Fruit fly (Drosophila melanogaster): Measurements from ENCODE around the gene Ccdc39.
A peak's percentile ranks its signal among the peaks of the same experiment; 100 is the strongest.

Gene Ccdc39

dm6 chr3R:4821098-4821605 is 36.6 kb upstream of the Ccdc39 start, which contains the start of gene CG14657 (continued):
- no peak for TF ChIP-seq Blimp-1 (GFP tag; optimal IDR thresholded peaks at IDR 0.05)
- TF ChIP-seq MESR4 (GFP tag; optimal IDR thresholded peaks at IDR 0.05): peak; percentile 98
- no peak for TF ChIP-seq CG2202 (tag; optimal IDR thresholded peaks at IDR 0.05)
- TF ChIP-seq CG34224 (GFP tag; IDR thresholded peaks at IDR 0.05; ENCODE audit: partially characterized antibody): peak; percentile 94
- TF ChIP-seq Doc3 (GFP tag; IDR thresholded peaks at IDR 0.05; ENCODE audit: partially characterized antibody): peak; percentile 89
- TF ChIP-seq run (tag; optimal IDR thresholded peaks at IDR 0.05): peak; percentile 17
- TF ChIP-seq CG2199 (GFP tag; IDR thresholded peaks at IDR 0.05): no peak
- TF ChIP-seq CG17829 (tag; optimal IDR thresholded peaks at IDR 0.05): peak; percentile 47
- TF ChIP-seq Atf-2 (GFP tag; optimal IDR thresholded peaks at IDR 0.05): no peak
- no peak for TF ChIP-seq B-H2 (GFP tag; optimal IDR thresholded peaks at IDR 0.05)
- TF ChIP-seq Xbp1 (GFP tag; optimal IDR thresholded peaks at IDR 0.05): no peak
- TF ChIP-seq ara (GFP tag; IDR thresholded peaks at IDR 0.05): 0 out of 2 replicates have a peak, but pooled peaks have one; percentile 29
- peak; percentile 3 for TF ChIP-seq pho (GFP tag; optimal IDR thresholded peaks at IDR 0.05)
- TF ChIP-seq CG12299 (tag; optimal IDR thresholded peaks at IDR 0.05): peak; percentile 60
- TF ChIP-seq ERR (GFP tag; optimal IDR thresholded peaks at IDR 0.05): no peak
- TF ChIP-seq Mrtf (GFP tag; IDR thresholded peaks at IDR 0.05): no peak
- TF ChIP-seq gcm (GFP tag; optimal IDR thresholded peaks at IDR 0.05): peak; percentile 82
- no peak for TF ChIP-seq CG1024 (GFP tag; IDR thresholded peaks at IDR 0.05)
- peak; percentile 38 for TF ChIP-seq CG1603 (tag; optimal IDR thresholded peaks at IDR 0.05)
- TF ChIP-seq nmo (GFP tag; optimal IDR thresholded peaks at IDR 0.05): peak; percentile 29
- peak; percentile 56 for TF ChIP-seq CG3847 (GFP tag; IDR thresholded peaks at IDR 0.05)
- TF ChIP-seq Ets65A (GFP tag): no peak
- no peak for TF ChIP-seq disco-r (GFP tag; optimal IDR thresholded peaks at IDR 0.05)
- TF ChIP-seq CkIIα-i1 (GFP tag; IDR thresholded peaks at IDR 0.05): no peak
- TF ChIP-seq HLH54F (GFP tag; optimal IDR thresholded peaks at IDR 0.05): peak; percentile 9
- no peak for TF ChIP-seq CG15073 (GFP tag; optimal IDR thresholded peaks at IDR 0.05)
- TF ChIP-seq HLH3B (GFP tag; IDR thresholded peaks at IDR 0.05): no peak
- peak; percentile 80 for TF ChIP-seq CG7963 (GFP tag; IDR thresholded peaks at IDR 0.05; ENCODE audit: partially characterized antibody)
- TF ChIP-seq emc (GFP tag; optimal IDR thresholded peaks at IDR 0.05): no peak
- TF ChIP-seq repo (GFP tag; optimal IDR thresholded peaks at IDR 0.05): no peak
- no peak for TF ChIP-seq H2.0 (GFP tag; IDR thresholded peaks at IDR 0.05)
- no peak for TF ChIP-seq CG13123 (GFP tag; optimal IDR thresholded peaks at IDR 0.05)
- TF ChIP-seq Taf1 (GFP tag; IDR thresholded peaks at IDR 0.05): no peak
- TF ChIP-seq p53 (GFP tag; optimal IDR thresholded peaks at IDR 0.05): no peak
- TF ChIP-seq Oaz (GFP tag; IDR thresholded peaks at IDR 0.05): no peak
- TF ChIP-seq mirr (GFP tag; optimal IDR thresholded peaks at IDR 0.05): peak; percentile 18
- TF ChIP-seq ci (GFP tag; IDR thresholded peaks at IDR 0.05): no peak
- TF ChIP-seq gfzf (GFP tag; optimal IDR thresholded peaks at IDR 0.05): peak; percentile 88
- TF ChIP-seq oc (tag; optimal IDR thresholded peaks at IDR 0.05): no peak
- TF ChIP-seq CG11695 (GFP tag; IDR thresholded peaks at IDR 0.05): no peak
- TF ChIP-seq CG10147 (GFP tag; optimal IDR thresholded peaks at IDR 0.05): peak; percentile 39
- peak; percentile 13 for TF ChIP-seq CHES-1-like (GFP tag; optimal IDR thresholded peaks at IDR 0.05)
- TF ChIP-seq crol (GFP tag; IDR thresholded peaks at IDR 0.05): no peak
- no peak for TF ChIP-seq CG7271 (tag; optimal IDR thresholded peaks at IDR 0.05)
- TF ChIP-seq unpg (GFP tag; optimal IDR thresholded peaks at IDR 0.05): no peak
- no peak for TF ChIP-seq Drgx (GFP tag; IDR thresholded peaks at IDR 0.05)
- TF ChIP-seq ind (GFP tag; optimal IDR thresholded peaks at IDR 0.05): no peak
- TF ChIP-seq C15 (GFP tag; IDR thresholded peaks at IDR 0.05): no peak
- peak; percentile 46; the same call in 2 of the 3 replicates for TF ChIP-seq CG17361 (GFP tag; IDR thresholded peaks at IDR 0.05)
- no peak for TF ChIP-seq PHDP (tag; optimal IDR thresholded peaks at IDR 0.05)
- peak; percentile 81 for TF ChIP-seq Sry-δ (GFP tag; optimal IDR thresholded peaks at IDR 0.05)
- no peak for TF ChIP-seq Nf-YA (GFP tag; IDR thresholded peaks at IDR 0.05)
